Worm (Caenorhabditis elegans): ENCODE data around the gene Y62H9A.14.

Y62H9A.14 gene

ce11 chrX:11937343-11937935 is 16.4 kb downstream of the Y62H9A.14 start (continued):
- peak; percentile 91 to 100 for TF ChIP-seq unc-62 (GFP tag; optimal IDR thresholded peaks at IDR 0.05 in 1 of 2)
- peak; percentile 93 for TF ChIP-seq unc-62 (tag; optimal IDR thresholded peaks at IDR 0.05)
- TF ChIP-seq ceh-20 (GFP tag; IDR thresholded peaks at IDR 0.05), result peak; percentile 95
- peak; percentile 96 to 97 for TF ChIP-seq lsy-2 (tag; optimal IDR thresholded peaks at IDR 0.05)
- peak; percentile 97 for TF ChIP-seq ztf-7 (tag; optimal IDR thresholded peaks at IDR 0.05)
- TF ChIP-seq lin-13 (GFP tag; optimal IDR thresholded peaks at IDR 0.05), result peak; percentile 98

- TF ChIP-seq zfp-3 (GFP tag; conservative IDR thresholded peaks at IDR 0.05), result no peak
- no peak for TF ChIP-seq duxl-1 (tag; optimal IDR thresholded peaks at IDR 0.05; ENCODE audit: poor library complexity)
- TF ChIP-seq ztf-11 (tag; optimal IDR thresholded peaks at IDR 0.05), result no peak
- no peak for TF ChIP-seq R02D3.7 (tag; optimal IDR thresholded peaks at IDR 0.05)
- TF ChIP-seq ZK546.5 (tag; optimal IDR thresholded peaks at IDR 0.05), result no peak
- TF ChIP-seq nhr-42 (GFP tag; IDR thresholded peaks at IDR 0.05), result no peak
- no peak for TF ChIP-seq snpc-1.2 (GFP tag; IDR thresholded peaks at IDR 0.05)
Observed at ce11 chrX:11938826-11939225, 17.8 kb downstream of the Y62H9A.14 start, which contains the start of gene F55G7.5. TSS of gene F55G7.5 (minus strand) at chrX:11938926.

- no peak for TF ChIP-seq Y5F2A.4 (GFP tag; optimal IDR thresholded peaks at IDR 0.05)
- no peak for TF ChIP-seq fos-1 (tag; optimal IDR thresholded peaks at IDR 0.05)
- peak; percentile 46 for TF ChIP-seq aha-1 (tag)
- no peak for TF ChIP-seq tag-97 (GFP tag; IDR thresholded peaks at IDR 0.05)
- no peak for TF ChIP-seq dve-1 (tag; optimal IDR thresholded peaks at IDR 0.05; ENCODE audit: insufficient read depth)
- TF ChIP-seq ztf-7 (tag; optimal IDR thresholded peaks at IDR 0.05), result no peak
- no peak for TF ChIP-seq aly-2 (tag; optimal IDR thresholded peaks at IDR 0.05)
- TF ChIP-seq nhr-10 (tag; optimal IDR thresholded peaks at IDR 0.05), result no peak
Observed at ce11 chrX:11941951-11942350, 20.9 kb downstream of the Y62H9A.14 start, which contains the start of gene F55G7.3. TSS of gene F55G7.3 (minus strand) at chrX:11942051.

- TF ChIP-seq aha-1 (tag) (peak; percentile 99), zfp-2 (tag; optimal IDR thresholded peaks at IDR 0.05) (no peak), lin-39 (tag; optimal IDR thresholded peaks at IDR 0.05) (no peak), unc-62 (GFP tag; optimal IDR thresholded peaks at IDR 0.05 in 1 of 2) (peak in 1 of 2 experiments; percentile 85), unc-62 (tag; optimal IDR thresholded peaks at IDR 0.05) (no peak), ceh-32 (tag; optimal IDR thresholded peaks at IDR 0.05; ENCODE audit: poor library complexity) (no peak), egl-27 (tag; optimal IDR thresholded peaks at IDR 0.05) (no peak), lin-15B (tag; optimal IDR thresholded peaks at IDR 0.05) (no peak), egl-43 (GFP tag; IDR thresholded peaks at IDR 0.05) (no peak), dve-1 (tag; optimal IDR thresholded peaks at IDR 0.05; ENCODE audit: insufficient read depth) (peak; percentile 33), hlh-30 (tag; optimal IDR thresholded peaks at IDR 0.05; ENCODE audit: insufficient read depth) (peak; percentile 67), Y75B8A.6 (GFP tag; IDR thresholded peaks at IDR 0.05) (no peak), cey-2 (tag; optimal IDR thresholded peaks at IDR 0.05; ENCODE audit: borderline replicate concordance, insufficient read depth) (no peak), nhr-102 (tag; optimal IDR thresholded peaks at IDR 0.05) (no peak), dmd-9 (GFP tag; IDR thresholded peaks at IDR 0.05) (no peak), spr-3 (GFP tag; optimal IDR thresholded peaks at IDR 0.05) (no peak), zip-2 (tag; optimal IDR thresholded peaks at IDR 0.05) (no peak), nhr-10 (tag; optimal IDR thresholded peaks at IDR 0.05) (no peak), nhr-42 (GFP tag; IDR thresholded peaks at IDR 0.05) (no peak), ZK546.5 (tag; optimal IDR thresholded peaks at IDR 0.05) (no peak), saeg-2 (GFP tag; IDR thresholded peaks at IDR 0.05) (no peak), lin-29 (GFP tag; IDR thresholded peaks at IDR 0.05) (no peak), ztf-11 (tag; optimal IDR thresholded peaks at IDR 0.05) (no peak), ceh-20 (GFP tag; IDR thresholded peaks at IDR 0.05) (no peak), daf-16 (GFP tag; optimal IDR thresholded peaks at IDR 0.05) (no peak), daf-16 (tag; optimal IDR thresholded peaks at IDR 0.05) (peak; percentile 54), pha-4 (GFP tag; IDR thresholded peaks at IDR 0.05) (no peak), pha-4 (tag; optimal IDR thresholded peaks at IDR 0.05) (peak; percentile 55), ceh-28 (tag; optimal IDR thresholded peaks at IDR 0.05) (peak; percentile 62), lir-3 (tag; optimal IDR thresholded peaks at IDR 0.05) (no peak), F49E8.2 (tag; optimal IDR thresholded peaks at IDR 0.05; ENCODE audit: borderline replicate concordance) (no peak), vab-7 (GFP tag; IDR thresholded peaks at IDR 0.05) (no peak)
Observed at ce11 chrX:11946788-11947463, 25.9 kb downstream of the Y62H9A.14 start, which contains the start of gene nfya-1. TSS of gene nfya-1 (minus strand) at chrX:11946838.

Measured in whole organism, L4 larva.